Worm (Caenorhabditis elegans) whole organism, young adult: ENCODE measurements around the gene rsu-1.

Experiments
- B0019.2 ChIP-seq: fragments of 200-800 bp; sonication (Bioruptor generic); conservative IDR thresholded peaks from 2 replicates; pipeline ENCODE4 v1.3.6; 2022; ENCODE audit warnings: missing genetic modification reagents, missing genetic modification characterization, missing compliant biosample characterization
- B0035.1 ChIP-seq: sonication (generic microtip); optimal IDR thresholded peaks from 2 replicates; lab custom pipeline; 2016; ENCODE audit warnings: missing genetic modification characterization, mild to moderate bottlenecking, missing compliant biosample characterization, missing genotype, missing genetic modification reagents
- B0261.1 ChIP-seq: sonication (generic microtip); optimal IDR thresholded peaks from 2 replicates; lab custom pipeline; 2016; ENCODE audit warnings: mild to moderate bottlenecking, missing genetic modification characterization, moderate library complexity, missing compliant biosample characterization
- F10E7.11 ChIP-seq: sonication (generic microtip); optimal IDR thresholded peaks from 2 replicates; lab custom pipeline; 2017; ENCODE audit warnings: mild to moderate bottlenecking, missing genetic modification characterization, moderate library complexity, missing compliant biosample characterization
- F22D6.2 ChIP-seq: sonication (generic microtip); optimal IDR thresholded peaks from 2 replicates; lab custom pipeline; 2016; ENCODE audit warnings: mild to moderate bottlenecking, missing genetic modification characterization, missing compliant biosample characterization
- F33H1.4 ChIP-seq: fragments of 200-800 bp; sonication (Bioruptor generic); IDR thresholded peaks from 2 replicates; pipeline ENCODE4 v1.3.6; 2022; ENCODE audit warnings: missing genetic modification reagents, missing genetic modification characterization, missing compliant biosample characterization
- F37B4.10 ChIP-seq: fragments of 200-800 bp; sonication (Bioruptor generic); IDR thresholded peaks from 2 replicates; pipeline ENCODE4 v1.3.6; 2022; ENCODE audit warnings: missing genetic modification characterization, missing compliant biosample characterization
- F39B2.1 ChIP-seq: fragments of 200-800 bp; sonication (Bioruptor generic); IDR thresholded peaks from 2 replicates; pipeline ENCODE4 v1.3.6; 2022; ENCODE audit warnings: missing genetic modification reagents, missing genetic modification characterization, missing compliant biosample characterization
- K12H6.12 ChIP-seq: fragments of 200-800 bp; sonication (Bioruptor generic); optimal IDR thresholded peaks from 2 replicates; lab custom pipeline; 2018; ENCODE audit warnings: mild to moderate bottlenecking, missing genetic modification characterization, missing compliant biosample characterization
- T07F8.4 ChIP-seq: sonication (generic microtip); optimal IDR thresholded peaks from 2 replicates; lab custom pipeline; 2016; ENCODE audit warnings: mild to moderate bottlenecking, missing genetic modification characterization, moderate library complexity, missing compliant biosample characterization
- T26A5.8 ChIP-seq: sonication (generic microtip); optimal IDR thresholded peaks from 2 replicates; lab custom pipeline; 2016; ENCODE audit warnings: missing genetic modification characterization, missing compliant biosample characterization
- Y53G8AR.9 ChIP-seq: fragments of 200-800 bp; sonication (Bioruptor generic); conservative IDR thresholded peaks from 2 replicates; pipeline ENCODE4 v1.3.6; 2022; ENCODE audit warnings: missing genetic modification reagents, missing genetic modification characterization, missing compliant biosample characterization
- Y56A3A.18 ChIP-seq: fragments of 200-800 bp; sonication (Bioruptor generic); IDR thresholded peaks from 2 replicates; pipeline ENCODE4 v1.3.6; 2022; ENCODE audit warnings: missing genetic modification reagents, missing genetic modification characterization, missing compliant biosample characterization
- Y67H2A.10 ChIP-seq: fragments of 200-800 bp; sonication (Bioruptor generic); conservative IDR thresholded peaks from 2 replicates; pipeline ENCODE4 v1.3.6; 2022; ENCODE audit warnings: missing genetic modification reagents, missing genetic modification characterization, missing compliant biosample characterization
- aptf-2 ChIP-seq: fragments of 200-800 bp; sonication (Bioruptor generic); conservative IDR thresholded peaks from 2 replicates; pipeline ENCODE4 v1.3.6; 2022; ENCODE audit warnings: missing genetic modification reagents, missing genetic modification characterization, missing compliant biosample characterization
- aptf-3 ChIP-seq: fragments of 200-800 bp; sonication (Bioruptor generic); IDR thresholded peaks from 2 replicates; pipeline ENCODE4 v1.3.6; 2022; ENCODE audit warnings: missing genetic modification characterization, missing compliant biosample characterization
- athp-1 ChIP-seq: sonication (generic microtip); optimal IDR thresholded peaks from 2 replicates; lab custom pipeline; 2017; ENCODE audit warnings: mild to moderate bottlenecking, missing genetic modification characterization, missing compliant biosample characterization
- attf-3 ChIP-seq: fragments of 200-800 bp; sonication (Bioruptor generic); conservative IDR thresholded peaks from 2 replicates; pipeline ENCODE4 v1.3.6; 2022; ENCODE audit warnings: missing genetic modification reagents, missing genetic modification characterization, missing compliant biosample characterization
- attf-6 ChIP-seq: fragments of 200-800 bp; sonication (Bioruptor generic); IDR thresholded peaks from 2 replicates; pipeline ENCODE4 v1.3.6; 2022; ENCODE audit warnings: missing genetic modification reagents, missing genetic modification characterization, missing compliant biosample characterization
- bed-2 ChIP-seq: fragments of 200-800 bp; sonication (Bioruptor generic); IDR thresholded peaks from 2 replicates; pipeline ENCODE4 v1.3.6; 2022; ENCODE audit warnings: missing genetic modification reagents, missing genetic modification characterization, missing compliant biosample characterization
- ceh-91 ChIP-seq: fragments of 200-800 bp; sonication (Bioruptor generic); IDR thresholded peaks from 2 replicates; pipeline ENCODE4 v1.3.6; 2022; ENCODE audit warnings: missing genetic modification reagents, missing genetic modification characterization, missing compliant biosample characterization
- die-1 ChIP-seq: sonication (generic microtip); optimal IDR thresholded peaks from 2 replicates; lab custom pipeline; 2016; ENCODE audit warnings: missing genotype, mild to moderate bottlenecking, missing genetic modification characterization, missing compliant biosample characterization
- egl-44 ChIP-seq: fragments of 200-800 bp; sonication (Bioruptor generic); IDR thresholded peaks from 2 replicates; pipeline ENCODE4 v1.3.6; 2022; ENCODE audit warnings: missing genetic modification reagents, missing genetic modification characterization, missing compliant biosample characterization
- ets-4 ChIP-seq: fragments of 200-800 bp; sonication (Bioruptor generic); optimal IDR thresholded peaks from 2 replicates; lab custom pipeline; 2018; ENCODE audit warnings: mild to moderate bottlenecking, missing genetic modification characterization, missing compliant biosample characterization
- hmg-20 ChIP-seq: fragments of 200-800 bp; sonication (Bioruptor generic); IDR thresholded peaks from 2 replicates; pipeline ENCODE4 v1.3.6; 2022; ENCODE audit warnings: missing genetic modification reagents, missing genetic modification characterization, missing compliant biosample characterization
- hsf-1 ChIP-seq: fragments of 200-800 bp; sonication (Bioruptor generic); IDR thresholded peaks from 2 replicates; pipeline ENCODE4 v1.3.6; 2022; ENCODE audit warnings: missing genetic modification reagents, missing genetic modification characterization, missing compliant biosample characterization
- lag-1 ChIP-seq: fragments of 200-800 bp; sonication (Bioruptor generic); IDR thresholded peaks from 2 replicates; pipeline ENCODE4 v1.3.6; 2022; ENCODE audit warnings: missing genetic modification reagents, missing genetic modification characterization, missing compliant biosample characterization
- let-526 ChIP-seq: fragments of 200-800 bp; sonication (Bioruptor generic); IDR thresholded peaks from 2 replicates; pipeline ENCODE4 v1.3.6; 2022; ENCODE audit warnings: missing genetic modification reagents, missing genetic modification characterization, missing compliant biosample characterization
- lin-35 ChIP-seq, 3 experiments: fragments of 150-350 bp in 2 of 3; sonication (generic microtip) in 1 of 3; optimal IDR thresholded peaks; 2 replicates each; lab custom pipeline; 2014 to 2018; ENCODE audit warnings: missing biosample characterization in 3 of 3, missing genetic modification characterization in 3 of 3, missing genetic modification reagents in 3 of 3
- lsy-27 ChIP-seq: sonication (generic microtip); optimal IDR thresholded peaks from 2 replicates; lab custom pipeline; 2017; ENCODE audit warnings: missing genetic modification characterization, mild to moderate bottlenecking, missing compliant biosample characterization, antibody characterized with exemption, missing genotype, borderline replicate concordance; ENCODE audit not compliant: insufficient read depth
- madf-10 ChIP-seq: sonication (generic microtip); optimal IDR thresholded peaks from 2 replicates; lab custom pipeline; 2016; ENCODE audit warnings: mild to moderate bottlenecking, missing genetic modification characterization, missing compliant biosample characterization
- mes-4 ChIP-seq: sonication (generic microtip); optimal IDR thresholded peaks from 2 replicates; lab custom pipeline; 2016; ENCODE audit warnings: missing genotype, missing genetic modification characterization, missing compliant biosample characterization
- nfya-1 ChIP-seq: sonication (generic microtip); optimal IDR thresholded peaks from 2 replicates; lab custom pipeline; 2017; ENCODE audit warnings: antibody characterized with exemption, missing compliant biosample characterization, missing genetic modification characterization, borderline replicate concordance; ENCODE audit not compliant: insufficient read depth
- nfya-2 ChIP-seq: fragments of 200-800 bp; sonication (Bioruptor generic); IDR thresholded peaks from 2 replicates; pipeline ENCODE4 v1.3.6; 2022; ENCODE audit warnings: missing genetic modification reagents, missing genetic modification characterization, missing compliant biosample characterization
- nfyb-1 ChIP-seq: fragments of 200-800 bp; sonication (Bioruptor generic); IDR thresholded peaks from 2 replicates; pipeline ENCODE4 v1.3.6; 2022; ENCODE audit warnings: missing genetic modification reagents, missing genetic modification characterization, missing compliant biosample characterization
- nhr-179 ChIP-seq: sonication (generic microtip); optimal IDR thresholded peaks from 2 replicates; lab custom pipeline; 2016; ENCODE audit warnings: mild to moderate bottlenecking, missing genetic modification characterization, missing compliant biosample characterization
- nhr-90 ChIP-seq: sonication (generic microtip); optimal IDR thresholded peaks from 2 replicates; lab custom pipeline; 2016; ENCODE audit warnings: missing genotype, mild to moderate bottlenecking, missing genetic modification characterization, missing compliant biosample characterization
- rcor-1 ChIP-seq: fragments of 200-800 bp; sonication (Bioruptor generic); IDR thresholded peaks from 2 replicates; pipeline ENCODE4 v1.3.6; 2022; ENCODE audit warnings: missing genetic modification reagents, missing genetic modification characterization, missing compliant biosample characterization
- repo-1 ChIP-seq: sonication (generic microtip); optimal IDR thresholded peaks from 2 replicates; lab custom pipeline; 2017; ENCODE audit warnings: mild to moderate bottlenecking, missing genetic modification characterization, missing compliant biosample characterization
- sdz-38 ChIP-seq: sonication (generic microtip); optimal IDR thresholded peaks from 2 replicates; lab custom pipeline; 2016; ENCODE audit warnings: missing genotype, missing genetic modification characterization, missing compliant biosample characterization
- snpc-1.3 ChIP-seq: sonication (generic microtip); optimal IDR thresholded peaks from 2 replicates; lab custom pipeline; 2017; ENCODE audit warnings: missing genetic modification characterization, mild to moderate bottlenecking, missing compliant biosample characterization, antibody characterized with exemption, moderate library complexity, missing genotype, missing genetic modification reagents; ENCODE audit not compliant: insufficient read depth
- somi-1 ChIP-seq: fragments of 200-800 bp; sonication (Bioruptor generic); optimal IDR thresholded peaks from 2 replicates; lab custom pipeline; 2018; ENCODE audit warnings: mild to moderate bottlenecking, missing genetic modification characterization, missing compliant biosample characterization
- sptf-2 ChIP-seq: fragments of 200-800 bp; sonication (Bioruptor generic); optimal IDR thresholded peaks from 2 replicates; lab custom pipeline; 2018; ENCODE audit warnings: mild to moderate bottlenecking, missing genetic modification characterization, missing compliant biosample characterization
- unc-130 ChIP-seq: sonication (generic microtip); optimal IDR thresholded peaks from 2 replicates; lab custom pipeline; 2016; ENCODE audit warnings: missing genetic modification reagents, missing genetic modification characterization, missing compliant biosample characterization
- ztf-18 ChIP-seq: sonication (generic microtip); optimal IDR thresholded peaks from 2 replicates; lab custom pipeline; 2016; ENCODE audit warnings: missing genotype, mild to moderate bottlenecking, missing genetic modification characterization, missing compliant biosample characterization
- ztf-25 ChIP-seq: fragments of 200-800 bp; sonication (Bioruptor generic); IDR thresholded peaks from 2 replicates; pipeline ENCODE4 v1.3.6; 2022; ENCODE audit warnings: missing genetic modification reagents, missing genetic modification characterization, missing compliant biosample characterization
- ztf-28 ChIP-seq: fragments of 200-800 bp; sonication (Bioruptor generic); IDR thresholded peaks from 2 replicates; pipeline ENCODE4 v1.3.6; 2022; ENCODE audit warnings: missing genetic modification reagents, missing genetic modification characterization, missing compliant biosample characterization
- ztf-3 ChIP-seq: fragments of 200-800 bp; sonication (Bioruptor generic); optimal IDR thresholded peaks from 2 replicates; lab custom pipeline; 2018; ENCODE audit warnings: mild to moderate bottlenecking, missing genetic modification characterization, missing compliant biosample characterization

Gene rsu-1

ce11 chrIII:3456226-3456625 is 15.6 kb upstream of the rsu-1 start (continued):
- TF ChIP-seq B0019.2: peak; percentile 85
- TF ChIP-seq F39B2.1 (GFP tag; lab: Robert Waterston, UW): no peak
- TF ChIP-seq attf-6 (GFP tag; lab: Robert Waterston, UW): no peak
- TF ChIP-seq ceh-91 (GFP tag; lab: Robert Waterston, UW): peak; percentile 93
- peak; percentile 73 for TF ChIP-seq hsf-1 (GFP tag; lab: Robert Waterston, UW)
- TF ChIP-seq snpc-1.3: peak; percentile 20
- peak; percentile 30 for TF ChIP-seq nhr-90
- peak; percentile 94 for TF ChIP-seq K12H6.12 (tag; lab: Kevin White, UChicago)
- no peak for TF ChIP-seq nfya-1 (tag; lab: Kevin White, UChicago)
- peak; percentile 82 for TF ChIP-seq ztf-3 (GFP tag; lab: Kevin White, UChicago)
- peak; percentile 83 for TF ChIP-seq attf-3 (GFP tag; lab: Robert Waterston, UW)
- TF ChIP-seq lin-35 (GFP tag; optimal IDR thresholded peaks at IDR 0.05; lab: Kevin White, UChicago): peak; percentile 63 to 98 (median 85)
- no peak for TF ChIP-seq mes-4 (tag; lab: Kevin White, UChicago)
- TF ChIP-seq unc-130: peak; percentile 57
- TF ChIP-seq rcor-1 (GFP tag; lab: Robert Waterston, UW): peak; percentile 93
- peak; percentile 90 for TF ChIP-seq F33H1.4 (GFP tag; lab: Robert Waterston, UW)
- TF ChIP-seq aptf-3: no peak
- TF ChIP-seq nfya-2 (GFP tag; lab: Robert Waterston, UW): no peak
- no peak for TF ChIP-seq T07F8.4 (tag; lab: Kevin White, UChicago)
- TF ChIP-seq lsy-27 (tag; lab: Kevin White, UChicago): peak; percentile 3
- peak; percentile 36 for TF ChIP-seq B0261.1 (tag; lab: Kevin White, UChicago)
- no peak for TF ChIP-seq egl-44 (GFP tag; lab: Robert Waterston, UW)
- 0 out of 2 replicates have a peak, but pooled peaks have one; percentile 42 for TF ChIP-seq aptf-2 (GFP tag; lab: Robert Waterston, UW)
- peak; percentile 85 for TF ChIP-seq B0035.1
- TF ChIP-seq athp-1: peak; percentile 93
- peak; percentile 96 for TF ChIP-seq Y53G8AR.9
- peak; percentile 98 for TF ChIP-seq nfyb-1
- TF ChIP-seq ets-4 (GFP tag; lab: Kevin White, UChicago): no peak
- TF ChIP-seq F37B4.10: peak; percentile 80; the same call in 1 of the 2 replicates
- TF ChIP-seq Y67H2A.10 (GFP tag; lab: Robert Waterston, UW): peak; percentile 75
- TF ChIP-seq repo-1 (tag; lab: Kevin White, UChicago): peak; percentile 92
- TF ChIP-seq hmg-20 (GFP tag; lab: Robert Waterston, UW): peak; percentile 80
- TF ChIP-seq Y56A3A.18: peak; percentile 74; the same call in 1 of the 2 replicates
- TF ChIP-seq bed-2 (GFP tag; lab: Robert Waterston, UW): 0 out of 2 replicates have a peak, but pooled peaks have one; percentile 52
- peak; percentile 92 for TF ChIP-seq F22D6.2 (tag; lab: Kevin White, UChicago)
- no peak for TF ChIP-seq T26A5.8 (tag; lab: Kevin White, UChicago)
- peak; percentile 77 for TF ChIP-seq F10E7.11 (tag; lab: Kevin White, UChicago)
- 0 out of 2 replicates have a peak, but pooled peaks have one; percentile 18 for TF ChIP-seq lag-1 (GFP tag; lab: Robert Waterston, UW)
- TF ChIP-seq madf-10 (tag; lab: Kevin White, UChicago): peak; percentile 89
- no peak for TF ChIP-seq die-1 (tag; lab: Kevin White, UChicago)
- TF ChIP-seq let-526 (GFP tag; lab: Robert Waterston, UW): peak; percentile 90
- no peak for TF ChIP-seq sdz-38 (tag; lab: Kevin White, UChicago)
- TF ChIP-seq sptf-2: no peak
- no peak for TF ChIP-seq nhr-179 (tag; lab: Kevin White, UChicago)
- TF ChIP-seq somi-1 (GFP tag; lab: Kevin White, UChicago): peak; percentile 96
- 0 out of 2 replicates have a peak, but pooled peaks have one; percentile 55 for TF ChIP-seq ztf-28 (GFP tag; lab: Robert Waterston, UW)
- no peak for TF ChIP-seq ztf-25 (GFP tag; lab: Robert Waterston, UW)
- TF ChIP-seq ztf-18 (tag; lab: Kevin White, UChicago): peak; percentile 91
